Fruit fly (Drosophila melanogaster) whole organism, prepupa: ENCODE measurements around the gene CG17242.

Experiments
- Blimp-1 ChIP-seq: fragments of 200-800 bp; sonication (Bioruptor generic); optimal IDR thresholded peaks from 3 replicates; lab custom pipeline; 2017; ENCODE audit warnings: missing biosample characterization, missing genetic modification characterization, mild to moderate bottlenecking, moderate library complexity, missing genetic modification reagents
- CG10669 ChIP-seq: fragments of 200-800 bp; sonication (Bioruptor generic); optimal IDR thresholded peaks from 3 replicates; lab custom pipeline; 2018; ENCODE audit warnings: missing biosample characterization, mild to moderate bottlenecking, missing genetic modification characterization, moderate library complexity
- CG15336 ChIP-seq: fragments of 200-800 bp; sonication (Bioruptor generic); IDR thresholded peaks from 2 replicates; pipeline ENCODE4 v1.3.6; 2022; ENCODE audit warnings: missing biosample characterization, missing genetic modification characterization
- CG1621 ChIP-seq: fragments of 200-800 bp; sonication (Bioruptor generic); optimal IDR thresholded peaks from 3 replicates; lab custom pipeline; 2018; ENCODE audit warnings: missing biosample characterization, mild to moderate bottlenecking, missing genetic modification characterization
- CG16779 ChIP-seq: fragments of 200-800 bp; sonication (Bioruptor generic); optimal IDR thresholded peaks from 3 replicates; lab custom pipeline; 2017; ENCODE audit warnings: missing biosample characterization, mild to moderate bottlenecking, missing genetic modification characterization
- CG3032 ChIP-seq: fragments of 200-800 bp; optimal IDR thresholded peaks from 2 replicates; lab custom pipeline; 2019; ENCODE audit warnings: missing biosample characterization, mild to moderate bottlenecking, missing genetic modification characterization, moderate library complexity
- CG31627 ChIP-seq: fragments of 200-800 bp; sonication (Bioruptor generic); optimal IDR thresholded peaks from 3 replicates; lab custom pipeline; 2016; ENCODE audit warnings: missing biosample characterization, missing genetic modification characterization
- CG32006 ChIP-seq: fragments of 200-800 bp; sonication (Bioruptor generic); optimal IDR thresholded peaks from 3 replicates; lab custom pipeline; 2017; ENCODE audit warnings: missing biosample characterization, mild to moderate bottlenecking, missing genetic modification characterization
- CG34406 ChIP-seq: fragments of 200-800 bp; sonication (Bioruptor generic); optimal IDR thresholded peaks from 3 replicates; lab custom pipeline; 2016; ENCODE audit warnings: missing biosample characterization, missing genetic modification characterization
- CG6163 ChIP-seq: fragments of 200-800 bp; sonication (Bioruptor generic); IDR thresholded peaks from 3 replicates; pipeline ENCODE4 v1.3.6; 2022; ENCODE audit warnings: missing biosample characterization, missing genetic modification characterization
- CG6276 ChIP-seq: fragments of 200-800 bp; sonication (Bioruptor generic); optimal IDR thresholded peaks from 2 replicates; lab custom pipeline; 2017; ENCODE audit warnings: missing biosample characterization, mild to moderate bottlenecking, missing genetic modification characterization
- CG6792 ChIP-seq: fragments of 200-800 bp; sonication (Bioruptor generic); optimal IDR thresholded peaks from 3 replicates; lab custom pipeline; 2016; ENCODE audit warnings: missing biosample characterization, missing genetic modification characterization
- CG6808 ChIP-seq: fragments of 200-800 bp; sonication (Bioruptor generic); optimal IDR thresholded peaks from 3 replicates; lab custom pipeline; 2017; ENCODE audit warnings: missing biosample characterization, missing genetic modification characterization, mild to moderate bottlenecking, moderate library complexity, missing genetic modification reagents
- CG6854 ChIP-seq: fragments of 200-800 bp; sonication (Bioruptor generic); optimal IDR thresholded peaks from 2 replicates; lab custom pipeline; 2017; ENCODE audit warnings: missing biosample characterization, mild to moderate bottlenecking, missing genetic modification characterization
- CG8319 ChIP-seq: fragments of 200-800 bp; sonication (Bioruptor generic); optimal IDR thresholded peaks from 3 replicates; lab custom pipeline; 2016; ENCODE audit warnings: missing biosample characterization, missing genetic modification characterization
- CG9139 ChIP-seq: fragments of 200-800 bp; sonication (Bioruptor generic); optimal IDR thresholded peaks from 3 replicates; lab custom pipeline; 2017; ENCODE audit warnings: missing biosample characterization, mild to moderate bottlenecking, missing genetic modification characterization
- Ets21C ChIP-seq: fragments of 200-800 bp; sonication (Bioruptor generic); optimal IDR thresholded peaks from 3 replicates; lab custom pipeline; 2016; ENCODE audit warnings: missing biosample characterization, missing genetic modification characterization
- Ets96B ChIP-seq: fragments of 200-800 bp; optimal IDR thresholded peaks from 2 replicates; lab custom pipeline; 2019; ENCODE audit warnings: missing biosample characterization, mild to moderate bottlenecking, missing genetic modification characterization, moderate library complexity
- Hr38 ChIP-seq: sonication (Bioruptor generic); optimal IDR thresholded peaks from 2 replicates; lab custom pipeline; 2016; ENCODE audit warnings: missing biosample characterization, missing genetic modification characterization
- Lpt ChIP-seq: fragments of 200-800 bp; sonication (Bioruptor generic); optimal IDR thresholded peaks from 3 replicates; lab custom pipeline; 2016; ENCODE audit warnings: missing biosample characterization, missing genetic modification characterization
- OdsH ChIP-seq: fragments of 200-800 bp; sonication (Bioruptor generic); optimal IDR thresholded peaks from 3 replicates; lab custom pipeline; 2016; ENCODE audit warnings: missing biosample characterization, missing genetic modification characterization
- Smox ChIP-seq: fragments of 200-800 bp; sonication (Bioruptor generic); optimal IDR thresholded peaks from 3 replicates; lab custom pipeline; 2016; ENCODE audit warnings: missing biosample characterization, missing genetic modification characterization
- Sox15 ChIP-seq: fragments of 200-800 bp; sonication (Bioruptor generic); optimal IDR thresholded peaks from 3 replicates; lab custom pipeline; 2016; ENCODE audit warnings: missing biosample characterization, missing genetic modification characterization
- achi ChIP-seq: fragments of 200-800 bp; sonication (Bioruptor generic); optimal IDR thresholded peaks from 3 replicates; lab custom pipeline; 2016; ENCODE audit warnings: missing biosample characterization, missing genetic modification characterization
- cyc ChIP-seq: fragments of 200-800 bp; sonication (Bioruptor generic); optimal IDR thresholded peaks from 3 replicates; lab custom pipeline; 2016; ENCODE audit warnings: missing biosample characterization, missing genetic modification characterization
- dac ChIP-seq: fragments of 200-800 bp; sonication (Bioruptor generic); optimal IDR thresholded peaks from 2 replicates; lab custom pipeline; 2017; ENCODE audit warnings: missing biosample characterization, mild to moderate bottlenecking, missing genetic modification characterization
- eg ChIP-seq: fragments of 200-800 bp; sonication (Bioruptor generic); IDR thresholded peaks from 3 replicates; pipeline ENCODE4 v1.3.6; 2022; ENCODE audit warnings: missing biosample characterization, missing genetic modification characterization
- esn ChIP-seq: fragments of 200-800 bp; sonication (Bioruptor generic); optimal IDR thresholded peaks from 2 replicates; lab custom pipeline; 2016; ENCODE audit warnings: missing biosample characterization, mild to moderate bottlenecking, missing genetic modification characterization, moderate library complexity
- fd85E ChIP-seq: fragments of 200-800 bp; sonication (Bioruptor generic); optimal IDR thresholded peaks from 3 replicates; lab custom pipeline; 2016; ENCODE audit warnings: missing biosample characterization, missing genetic modification characterization
- net ChIP-seq: fragments of 200-800 bp; sonication (Bioruptor generic); optimal IDR thresholded peaks from 3 replicates; lab custom pipeline; 2016; ENCODE audit warnings: missing biosample characterization, missing genetic modification characterization
- salr ChIP-seq, 2 experiments: fragments of 200-800 bp; sonication (Bioruptor generic); optimal IDR thresholded peaks; 3 replicates each; lab custom pipeline; 2016 to 2018; ENCODE audit warnings: missing biosample characterization in 2 of 2, missing genetic modification characterization in 2 of 2, mild to moderate bottlenecking in 1 of 2
- spab ChIP-seq: fragments of 200-800 bp; sonication (Bioruptor generic); optimal IDR thresholded peaks from 2 replicates; lab custom pipeline; 2017; ENCODE audit warnings: missing biosample characterization, mild to moderate bottlenecking, missing genetic modification characterization, missing genetic modification reagents
- ss ChIP-seq, 2 experiments: fragments of 200-800 bp; sonication (Bioruptor generic); optimal IDR thresholded peaks; 2 replicates in 1 of 2; 3 replicates in 1 of 2; lab custom pipeline; 2017 to 2018; ENCODE audit warnings: mild to moderate bottlenecking in 2 of 2, missing biosample characterization in 2 of 2, missing genetic modification characterization in 2 of 2, moderate library complexity in 1 of 2
- svp ChIP-seq: fragments of 200-800 bp; sonication (Bioruptor generic); peaks from one replicate; lab custom pipeline; 2016; ENCODE audit warnings: missing biosample characterization, missing genetic modification characterization
- vri ChIP-seq: fragments of 200-800 bp; sonication (Bioruptor generic); optimal IDR thresholded peaks from 3 replicates; lab custom pipeline; 2016; ENCODE audit warnings: missing biosample characterization, mild to moderate bottlenecking, missing genetic modification characterization

Gene CG17242

dm6 chr2L:2269040-2269439 is at the start of gene CG17242:
CG17242 (minus strand) TSS chr2L:2269140.
- TF ChIP-seq CG34406 (GFP tag; lab: Kevin White, UChicago) (no peak), spab (GFP tag; lab: Kevin White, UChicago) (no peak), net (GFP tag; lab: Kevin White, UChicago) (no peak), CG8319 (GFP tag; lab: Kevin White, UChicago) (no peak), CG6854 (no peak), vri (GFP tag; lab: Kevin White, UChicago) (no peak), CG3032 (no peak), Lpt (GFP tag; lab: Kevin White, UChicago) (no peak), Ets21C (GFP tag; lab: Kevin White, UChicago) (no peak)

DNA sequence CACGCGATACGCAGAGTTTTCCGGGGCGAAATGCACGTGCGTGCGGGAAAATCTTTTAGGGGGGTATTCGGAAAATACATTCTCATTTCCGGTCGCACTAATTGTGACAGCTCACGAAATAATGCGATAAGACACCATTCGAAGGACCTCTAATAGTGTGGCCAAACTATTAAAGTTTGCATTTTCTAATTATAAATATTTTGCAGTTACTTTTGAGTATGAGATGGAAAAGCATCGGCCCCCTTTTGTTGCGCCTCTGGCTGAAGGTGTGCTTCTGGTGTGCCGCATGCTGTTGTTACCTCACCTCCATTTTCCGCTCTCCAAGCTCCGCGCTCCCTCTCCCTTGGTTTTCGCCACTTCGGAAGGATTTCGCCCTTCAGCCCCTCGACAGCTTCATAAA is 45.2 kb upstream of the CG17242 start:
- TF ChIP-seq ss (GFP tag; optimal IDR thresholded peaks at IDR 0.05; lab: Kevin White, UChicago) = no peak
- TF ChIP-seq CG32006 (GFP tag; lab: Kevin White, UChicago) = peak; percentile 6

dm6 chr2L:2311449-2311848 is 42.5 kb upstream of the CG17242 start, which contains the start of gene eys:
eys (plus strand) TSS chr2L:2311680.
- TF ChIP-seq Sox15 (GFP tag; lab: Kevin White, UChicago) (no peak), Ets96B (no peak), OdsH (GFP tag; lab: Kevin White, UChicago) (no peak), CG32006 (GFP tag; lab: Kevin White, UChicago) (no peak), Blimp-1 (GFP tag; lab: Kevin White, UChicago) (no peak), salr (GFP tag; optimal IDR thresholded peaks at IDR 0.05; lab: Kevin White, UChicago) (no peak), CG16779 (tag; lab: Kevin White, UChicago) (no peak), CG31627 (GFP tag; lab: Kevin White, UChicago) (no peak), Smox (GFP tag; lab: Kevin White, UChicago) (no peak), CG9139 (no peak), Lpt (GFP tag; lab: Kevin White, UChicago) (no peak), svp (GFP tag; lab: Kevin White, UChicago) (no peak), CG6792 (GFP tag; lab: Kevin White, UChicago) (no peak), CG10669 (GFP tag; lab: Kevin White, UChicago) (no peak), CG34406 (GFP tag; lab: Kevin White, UChicago) (no peak), esn (GFP tag; lab: Kevin White, UChicago) (no peak), Hr38 (GFP tag; lab: Kevin White, UChicago) (no peak), fd85E (GFP tag; lab: Kevin White, UChicago) (no peak), dac (GFP tag; lab: Kevin White, UChicago) (no peak), spab (GFP tag; lab: Kevin White, UChicago) (no peak)

- TF ChIP-seq cyc (no peak), CG6792 (GFP tag; lab: Kevin White, UChicago) (no peak), CG15336 (GFP tag; lab: Robert Waterston, UW) (no peak), Sox15 (GFP tag; lab: Kevin White, UChicago) (no peak), CG6163 (no peak), CG6276 (GFP tag; lab: Kevin White, UChicago) (no peak), OdsH (GFP tag; lab: Kevin White, UChicago) (no peak), achi (GFP tag; lab: Kevin White, UChicago) (no peak), CG1621 (no peak), net (GFP tag; lab: Kevin White, UChicago) (no peak), eg (no peak), CG16779 (tag; lab: Kevin White, UChicago) (no peak), CG6808 (no peak), ss (GFP tag; optimal IDR thresholded peaks at IDR 0.05; lab: Kevin White, UChicago) (no peak), svp (GFP tag; lab: Kevin White, UChicago) (no peak), CG31627 (GFP tag; lab: Kevin White, UChicago) (no peak)
Observed at dm6 chr2L:2307648-2308047, 38.7 kb upstream of the CG17242 start, which contains the start of gene CG16995. CG16995 (plus strand) TSS chr2L:2307948.
